Worm (Caenorhabditis elegans): Measurements from ENCODE around the gene osg-1.

- TF ChIP-seq die-1 (tag; optimal IDR thresholded peaks at IDR 0.05) (no peak), cebp-2 (GFP tag; IDR thresholded peaks at IDR 0.05) (no peak), ama-1 (optimal IDR thresholded peaks at IDR 0.05) (no peak), ama-1 (GFP tag; optimal IDR thresholded peaks at IDR 0.05) (no peak), bed-2 (GFP tag; IDR thresholded peaks at IDR 0.05) (no peak), ceh-58 (GFP tag; IDR thresholded peaks at IDR 0.05) (no peak), mxl-1 (tag; optimal IDR thresholded peaks at IDR 0.05) (no peak), lin-40 (tag; optimal IDR thresholded peaks at IDR 0.05) (no peak), nhr-90 (tag; optimal IDR thresholded peaks at IDR 0.05) (no peak), unc-62 (GFP tag; optimal IDR thresholded peaks at IDR 0.05) (no peak), ets-4 (GFP tag; optimal IDR thresholded peaks at IDR 0.05) (no peak), him-1 (tag; optimal IDR thresholded peaks at IDR 0.05) (no peak), ztf-18 (tag; optimal IDR thresholded peaks at IDR 0.05) (no peak), dpff-1 (tag; optimal IDR thresholded peaks at IDR 0.05) (no peak)
Measured at ce11 chrIII:5495168-5495567, 7.8 kb downstream of the osg-1 start, which contains the start of gene R02F2.8.
